Worm (Caenorhabditis elegans) whole organism, dauer: Measurements from ENCODE around the gene cdh-1.

Experiments
- unc-62 ChIP-seq: sonication (generic microtip); optimal IDR thresholded peaks from 2 replicates; lab custom pipeline; 2017; ENCODE audit warnings: missing biosample characterization, missing genetic modification reagents, missing genetic modification characterization

cdh-1 gene

DNA sequence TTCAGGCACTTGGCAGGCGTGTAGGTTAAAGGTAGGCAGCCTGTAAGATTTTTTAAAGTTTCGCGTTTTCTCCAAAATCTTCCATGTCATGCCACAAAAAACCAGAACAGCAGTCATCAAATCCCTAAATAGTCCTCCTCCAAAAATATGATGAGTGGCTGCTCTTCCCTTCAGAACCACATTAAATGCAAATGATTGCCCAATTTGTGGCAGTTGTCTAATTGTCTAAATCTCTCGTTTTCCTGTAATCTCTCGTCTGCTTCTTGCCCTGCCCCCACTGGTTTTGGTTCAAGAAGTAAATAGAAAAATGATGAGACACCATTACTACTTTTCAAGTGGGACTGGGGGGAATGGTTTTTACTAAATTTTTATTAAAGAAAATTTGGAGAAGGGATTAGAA, 6.5 kb upstream of the cdh-1 start:
- TF ChIP-seq unc-62 (GFP tag; lab: Kevin White, UChicago) = no peak

ce11 chrIII:2907819-2908218, 2.9 kb upstream of the cdh-1 start:
- TF ChIP-seq unc-62 (GFP tag; lab: Kevin White, UChicago) = no peak

- TF ChIP-seq unc-62 (GFP tag; lab: Kevin White, UChicago) = no peak
Observed at ce11 chrIII:2908859-2909258, 1.8 kb upstream of the cdh-1 start.

ce11 chrIII:2912916-2913315, 2.2 kb downstream of the cdh-1 start:
- no peak for TF ChIP-seq unc-62 (GFP tag; lab: Kevin White, UChicago)

DNA sequence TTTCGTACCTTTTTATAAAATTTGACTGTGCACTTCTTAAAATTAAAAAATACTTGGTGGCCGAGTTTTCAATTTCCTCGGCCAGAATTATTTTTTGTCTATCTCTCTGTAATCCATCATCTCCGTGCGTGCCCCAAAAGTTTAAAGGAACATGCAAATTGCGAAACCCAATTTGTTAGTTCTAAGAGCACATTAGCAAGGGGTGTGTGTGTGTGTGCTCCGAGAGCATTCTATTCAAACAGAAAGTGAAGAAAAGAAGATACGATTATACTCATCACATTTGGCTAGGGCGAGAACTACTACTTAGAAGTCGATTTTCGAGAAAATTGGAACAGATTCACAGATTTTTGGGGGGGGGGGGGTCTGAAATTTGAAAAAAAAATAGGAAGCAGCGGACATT, 3.3 kb downstream of the cdh-1 start:
- TF ChIP-seq unc-62 (GFP tag; lab: Kevin White, UChicago) = no peak

DNA sequence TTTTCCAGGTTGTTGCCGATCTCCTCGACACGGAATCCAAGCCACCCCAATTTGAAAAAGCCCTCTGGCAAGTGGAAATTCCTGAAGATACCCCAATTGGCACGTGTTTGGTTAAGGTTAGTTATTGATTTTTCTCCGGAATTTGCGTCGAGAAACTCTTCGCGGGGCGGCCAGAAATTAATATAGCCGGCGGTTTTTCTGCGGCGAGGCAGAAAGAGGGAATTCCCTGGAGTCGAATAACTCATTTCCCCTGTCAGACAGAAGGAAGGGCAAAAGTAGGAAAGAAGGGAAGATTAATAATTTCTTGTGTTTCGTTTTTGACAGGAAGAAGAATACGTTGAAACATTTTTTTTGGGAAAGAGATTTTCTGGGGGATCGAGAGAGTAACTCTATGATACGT, 7.9 kb downstream of the cdh-1 start:
- TF ChIP-seq unc-62 (GFP tag; lab: Kevin White, UChicago) = no peak

ce11 chrIII:2920281-2920680, 9.6 kb downstream of the cdh-1 start:
- TF ChIP-seq unc-62 (GFP tag; lab: Kevin White, UChicago) = no peak

- no peak for TF ChIP-seq unc-62 (GFP tag; lab: Kevin White, UChicago)
Observed at ce11 chrIII:2920866-2921265, 10.2 kb downstream of the cdh-1 start.

ce11 chrIII:2923012-2923411, 12.3 kb downstream of the cdh-1 start, which contains the start of gene R10F2.4:
TSS of gene R10F2.4 (minus strand) at chrIII:2923112.
- no peak for TF ChIP-seq unc-62 (GFP tag; lab: Kevin White, UChicago)

ce11 chrIII:2924658-2925057, 14.0 kb downstream of the cdh-1 start, which contains the start of gene R10F2.5:
TSS of gene R10F2.5 (minus strand) at chrIII:2924758.
- no peak for TF ChIP-seq unc-62 (GFP tag; lab: Kevin White, UChicago)

DNA sequence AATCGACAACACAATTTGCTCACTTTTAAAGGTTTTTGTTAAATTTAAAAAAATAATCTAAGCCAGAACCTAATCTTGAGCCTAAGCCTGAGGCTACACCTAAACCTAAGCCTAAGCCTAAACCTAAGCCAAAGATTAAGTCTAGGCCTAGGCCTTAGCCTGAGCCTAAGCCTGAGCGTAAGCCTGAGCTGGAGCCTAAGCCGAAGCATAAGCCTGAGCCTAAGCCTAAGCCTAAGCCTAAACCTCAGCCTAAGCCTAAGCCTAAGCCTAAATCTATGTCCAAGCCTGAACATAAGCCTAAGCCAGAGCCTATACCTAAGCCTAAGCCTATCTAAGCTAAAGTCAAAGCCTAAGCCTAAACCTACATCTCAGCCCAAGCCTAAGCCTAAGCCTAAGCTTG, 27.1 kb downstream of the cdh-1 start:
- no peak for TF ChIP-seq unc-62 (GFP tag; lab: Kevin White, UChicago)

DNA sequence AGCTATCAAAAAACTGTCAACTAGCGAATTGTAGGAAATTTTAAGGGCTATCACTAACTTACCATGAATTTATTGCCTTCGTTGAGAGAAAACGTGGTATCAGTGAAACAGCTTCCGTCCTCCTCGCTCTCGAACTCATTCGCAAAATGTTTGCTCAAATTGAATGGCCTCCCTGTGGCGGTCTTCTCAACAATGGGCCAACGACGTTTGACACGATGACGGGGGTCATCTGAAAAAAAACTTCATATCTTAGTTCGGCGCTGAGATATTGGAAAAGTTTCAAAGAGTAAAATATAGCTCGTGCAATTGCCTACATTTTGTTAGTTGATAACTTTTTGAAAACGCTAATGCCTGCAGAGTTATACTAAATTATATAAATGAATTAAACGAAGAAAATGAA, 30.9 kb downstream of the cdh-1 start:
- TF ChIP-seq unc-62 (GFP tag; lab: Kevin White, UChicago) = no peak

ce11 chrIII:2943995-2944394, 33.3 kb downstream of the cdh-1 start, which contains the start of gene R10F2.6:
TSS of gene R10F2.6 (minus strand) at chrIII:2944095.
- TF ChIP-seq unc-62 (GFP tag; lab: Kevin White, UChicago) = no peak

ce11 chrIII:2946101-2946500, 35.4 kb downstream of the cdh-1 start, which contains the start of gene H05C05.4:
TSS of gene H05C05.4 (minus strand) at chrIII:2946201.
- no peak for TF ChIP-seq unc-62 (GFP tag; lab: Kevin White, UChicago)

DNA sequence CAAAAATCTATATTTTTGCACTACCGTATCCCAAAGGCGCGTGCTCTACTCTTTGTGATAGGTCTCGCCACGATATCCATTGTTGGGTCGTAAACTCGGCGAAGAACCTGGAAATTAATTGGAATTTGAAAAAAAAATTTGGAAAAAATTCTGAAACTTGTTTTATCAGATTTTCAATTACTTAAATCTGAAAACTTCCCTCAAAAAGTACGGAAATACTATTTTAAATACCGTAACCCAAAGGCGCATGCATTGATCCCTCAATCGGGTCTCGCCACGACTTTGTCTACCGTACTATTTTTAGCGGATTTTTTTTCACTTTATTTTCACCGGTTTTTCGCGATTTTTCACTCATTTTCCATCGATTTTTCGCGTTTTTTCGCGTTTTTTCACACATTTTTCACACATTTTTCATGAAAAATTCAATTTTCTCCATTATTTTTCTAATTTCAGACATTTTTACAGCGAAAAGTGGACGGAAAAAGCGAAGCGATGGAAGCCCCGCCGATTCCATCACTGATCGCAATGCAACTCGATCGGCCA, 36.0 kb downstream of the cdh-1 start, which contains the start of gene H05C05.1:
Gene H05C05.1 (plus strand): TSS at position 493 of the 543 bp plus-strand sequence.
- TF ChIP-seq unc-62 (GFP tag; lab: Kevin White, UChicago) = no peak

ce11 chrIII:2947251-2947650, 36.5 kb downstream of the cdh-1 start:
- no peak for TF ChIP-seq unc-62 (GFP tag; lab: Kevin White, UChicago)

DNA sequence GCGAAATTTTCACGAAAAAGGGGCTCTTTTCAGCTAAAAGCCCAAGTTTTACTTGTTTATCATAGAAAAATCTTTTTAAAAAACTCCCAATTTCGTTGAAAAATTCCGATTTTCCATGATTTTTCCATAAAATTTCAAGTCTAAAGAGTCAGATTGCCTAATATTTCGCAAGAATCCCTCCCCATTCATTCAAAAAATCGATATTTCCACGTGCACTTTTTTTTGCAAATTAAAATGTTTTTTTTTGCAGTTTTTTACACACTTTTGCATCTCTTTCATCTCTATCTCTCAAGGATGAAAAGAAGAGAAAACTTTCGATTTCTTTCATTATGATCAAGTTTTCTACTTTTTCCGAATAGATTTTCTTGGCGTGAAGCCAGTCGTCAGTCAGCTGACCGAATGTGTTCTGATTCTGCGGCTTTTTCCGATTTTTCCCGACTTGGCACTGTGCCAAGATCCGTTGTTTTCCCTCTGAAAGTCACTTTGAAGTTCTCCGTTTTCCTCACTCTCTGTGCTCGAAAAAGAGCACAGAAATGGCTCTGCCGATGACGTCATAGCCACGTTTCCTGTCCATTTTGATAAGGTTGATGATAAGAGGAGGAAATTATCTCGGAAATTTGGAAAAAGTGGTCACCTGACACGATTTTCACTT, 37.7 kb downstream of the cdh-1 start:
- no peak for TF ChIP-seq unc-62 (GFP tag; lab: Kevin White, UChicago)
